Worm (Caenorhabditis elegans) whole organism, L2 larva: ENCODE measurements around the gene exos-7.

Experiments used
- ceh-16 ChIP-seq: fragments of 150-350 bp; optimal IDR thresholded peaks from 2 replicates; lab custom pipeline; 2014; ENCODE audit warnings: missing biosample characterization, missing genetic modification characterization
- nhr-23 ChIP-seq: fragments of 150-350 bp; optimal IDR thresholded peaks from 2 replicates; lab custom pipeline; 2014; ENCODE audit warnings: missing biosample characterization, missing genetic modification reagents, missing genetic modification characterization
- snpc-4 ChIP-seq: fragments of 150-350 bp; optimal IDR thresholded peaks from 2 replicates; lab custom pipeline; 2014; ENCODE audit warnings: missing biosample characterization, missing genetic modification characterization
- unc-55 ChIP-seq: fragments of 150-350 bp; sonication (generic microtip); optimal IDR thresholded peaks from 3 replicates; lab custom pipeline; 2014; ENCODE audit warnings: missing biosample characterization, missing genetic modification reagents, missing genetic modification characterization

- TF ChIP-seq snpc-4 (tag; lab: Kevin White, UChicago) = no peak
- no peak for TF ChIP-seq ceh-16
- no peak for TF ChIP-seq unc-55 (GFP tag; lab: Kevin White, UChicago)
- no peak for TF ChIP-seq nhr-23
Measured at ce11 chrV:20826618-20827017, 12.0 kb upstream of the exos-7 start.
